Fruit fly (Drosophila melanogaster) whole organism, embryonic: ENCODE data around the gene Cbp20.

Source experiments
- BtbVII ChIP-seq: fragments of 200-800 bp; sonication (Bioruptor generic); optimal IDR thresholded peaks from 3 replicates; lab custom pipeline; 2017; ENCODE audit warnings: missing biosample characterization, mild to moderate bottlenecking, missing genetic modification characterization
- CG10267 ChIP-seq: fragments of 200-800 bp; sonication (Bioruptor generic); optimal IDR thresholded peaks from 2 replicates; lab custom pipeline; 2018; ENCODE audit warnings: missing biosample characterization, mild to moderate bottlenecking, missing genetic modification characterization, moderate library complexity
- CG10543 ChIP-seq: fragments of 200-800 bp; sonication (Bioruptor generic); optimal IDR thresholded peaks from 3 replicates; lab custom pipeline; 2017; ENCODE audit warnings: missing biosample characterization, mild to moderate bottlenecking, missing genetic modification characterization, moderate library complexity
- CG10979 ChIP-seq: fragments of 200-800 bp; sonication (Bioruptor generic); optimal IDR thresholded peaks from 2 replicates; lab custom pipeline; 2018; ENCODE audit warnings: missing biosample characterization, mild to moderate bottlenecking, missing genetic modification characterization, moderate library complexity
- CG13287 ChIP-seq: fragments of 200-800 bp; sonication (Bioruptor generic); IDR thresholded peaks from 2 replicates; pipeline ENCODE4 v1.3.6; 2022; ENCODE audit warnings: missing biosample characterization, missing genetic modification characterization; ENCODE audit not compliant: partially characterized antibody
- CG1529 ChIP-seq: fragments of 200-800 bp; sonication (Bioruptor generic); optimal IDR thresholded peaks from 3 replicates; lab custom pipeline; 2018; ENCODE audit warnings: missing biosample characterization, missing genetic modification characterization
- CG17829 ChIP-seq: fragments of 200-800 bp; optimal IDR thresholded peaks from 2 replicates; lab custom pipeline; 2019; ENCODE audit warnings: missing biosample characterization, mild to moderate bottlenecking, missing genetic modification characterization, moderate library complexity
- CG2116 ChIP-seq: fragments of 200-800 bp; sonication (Bioruptor generic); optimal IDR thresholded peaks from 3 replicates; lab custom pipeline; 2018; ENCODE audit warnings: missing biosample characterization, mild to moderate bottlenecking, missing genetic modification characterization
- CG30403 ChIP-seq: fragments of 200-800 bp; sonication (Bioruptor generic); optimal IDR thresholded peaks from 3 replicates; lab custom pipeline; 2016; ENCODE audit warnings: missing biosample characterization, missing genetic modification characterization
- CG3281 ChIP-seq: fragments of 200-800 bp; sonication (Bioruptor generic); optimal IDR thresholded peaks from 3 replicates; lab custom pipeline; 2017; ENCODE audit warnings: missing biosample characterization, mild to moderate bottlenecking, missing genetic modification characterization
- CG3407 ChIP-seq: fragments of 200-800 bp; sonication (Bioruptor generic); optimal IDR thresholded peaks from 2 replicates; lab custom pipeline; 2018; ENCODE audit warnings: missing biosample characterization, mild to moderate bottlenecking, missing genetic modification characterization
- CG4617 ChIP-seq: fragments of 200-800 bp; sonication (Bioruptor generic); optimal IDR thresholded peaks from 3 replicates; lab custom pipeline; 2016; ENCODE audit warnings: missing biosample characterization, missing genetic modification characterization, borderline replicate concordance
- CG4730 ChIP-seq: fragments of 200-800 bp; sonication (Bioruptor generic); IDR thresholded peaks from 2 replicates; pipeline ENCODE4 v1.3.6; 2022; ENCODE audit warnings: missing biosample characterization, missing genetic modification characterization
- CG6654 ChIP-seq: fragments of 200-800 bp; sonication (Bioruptor generic); optimal IDR thresholded peaks from 2 replicates; lab custom pipeline; 2017; ENCODE audit warnings: missing biosample characterization, mild to moderate bottlenecking, missing genetic modification characterization
- CG7357 ChIP-seq: fragments of 200-800 bp; sonication (Bioruptor generic); IDR thresholded peaks from 3 replicates; pipeline ENCODE4 v1.3.6; 2022; ENCODE audit warnings: missing biosample characterization, missing genetic modification characterization
- CG7928 ChIP-seq: fragments of 200-800 bp; sonication (Bioruptor generic); optimal IDR thresholded peaks from 2 replicates; lab custom pipeline; 2017; ENCODE audit warnings: missing biosample characterization, mild to moderate bottlenecking, missing genetic modification characterization
- CG8281 ChIP-seq: fragments of 200-800 bp; sonication (Bioruptor generic); optimal IDR thresholded peaks from 2 replicates; lab custom pipeline; 2018; ENCODE audit warnings: missing biosample characterization, mild to moderate bottlenecking, missing genetic modification characterization, moderate library complexity
- CG8290 ChIP-seq, 3 experiments: fragments of 200-800 bp; sonication (Bioruptor generic); optimal IDR thresholded peaks; 2 replicates each; lab custom pipeline; 2016 to 2019; ENCODE audit warnings: missing biosample characterization in 3 of 3, missing genetic modification characterization in 3 of 3, mild to moderate bottlenecking in 2 of 3, moderate library complexity in 1 of 3
- CG8388 ChIP-seq: fragments of 200-800 bp; sonication (Bioruptor generic); optimal IDR thresholded peaks from 2 replicates; lab custom pipeline; 2019; ENCODE audit warnings: missing biosample characterization, mild to moderate bottlenecking, missing genetic modification characterization, moderate library complexity
- Dek ChIP-seq: fragments of 200-800 bp; sonication (Bioruptor generic); optimal IDR thresholded peaks from 3 replicates; lab custom pipeline; 2019; ENCODE audit warnings: missing biosample characterization, mild to moderate bottlenecking, missing genetic modification characterization, moderate library complexity
- Dip3 ChIP-seq: fragments of 200-800 bp; sonication (Bioruptor generic); optimal IDR thresholded peaks from 3 replicates; lab custom pipeline; 2016; ENCODE audit warnings: missing biosample characterization, missing genetic modification characterization
- Hmr ChIP-seq: fragments of 200-800 bp; sonication (Bioruptor generic); optimal IDR thresholded peaks from 3 replicates; lab custom pipeline; 2017; ENCODE audit warnings: mild to moderate bottlenecking, missing biosample characterization, missing genetic modification reagents, missing genetic modification characterization
- Hr51 ChIP-seq, 2 experiments: fragments of 200-800 bp; sonication (Bioruptor generic); optimal IDR thresholded peaks; 2 replicates in 1 of 2; 3 replicates in 1 of 2; lab custom pipeline; 2016 to 2018; ENCODE audit warnings: missing biosample characterization in 2 of 2, missing genetic modification characterization in 2 of 2, mild to moderate bottlenecking in 1 of 2, moderate library complexity in 1 of 2
- Hr78 ChIP-seq, 2 experiments: fragments of 200-800 bp in 1 of 2; fragments of >200 bp in 1 of 2; sonication (Bioruptor generic) in 1 of 2; optimal IDR thresholded peaks; 2 replicates each; lab custom pipeline; 2017 to 2019; ENCODE audit warnings: missing biosample characterization in 2 of 2, missing genetic modification characterization in 2 of 2, mild to moderate bottlenecking in 1 of 2, moderate library complexity in 1 of 2
- Med ChIP-seq: fragments of 200-800 bp; sonication (Bioruptor generic); peaks from one replicate; lab custom pipeline; 2016; ENCODE audit warnings: missing biosample characterization, missing genetic modification characterization, mild to moderate bottlenecking, inconsistent platforms, moderate library complexity
- Meics ChIP-seq: fragments of 200-800 bp; sonication (Bioruptor generic); optimal IDR thresholded peaks from 2 replicates; lab custom pipeline; 2017; ENCODE audit warnings: missing biosample characterization, mild to moderate bottlenecking, missing genetic modification characterization
- Taf1 ChIP-seq: fragments of 200-800 bp; sonication (Bioruptor generic); IDR thresholded peaks from 2 replicates; pipeline ENCODE4 v1.3.6; 2022; ENCODE audit warnings: missing biosample characterization, missing genetic modification characterization
- Tbp ChIP-seq: fragments of >200 bp; optimal IDR thresholded peaks from 2 replicates; lab custom pipeline; 2018; ENCODE audit warnings: missing biosample characterization, missing genetic modification characterization
- Xbp1 ChIP-seq: fragments of 200-800 bp; sonication (Bioruptor generic); optimal IDR thresholded peaks from 3 replicates; lab custom pipeline; 2016; ENCODE audit warnings: missing biosample characterization, mild to moderate bottlenecking, missing genetic modification characterization
- abd-A ChIP-seq: fragments of 200-800 bp; sonication (Bioruptor generic); optimal IDR thresholded peaks from 3 replicates; lab custom pipeline; 2019; ENCODE audit warnings: missing biosample characterization, mild to moderate bottlenecking, missing genetic modification characterization, moderate library complexity
- chn ChIP-seq: fragments of 200-800 bp; sonication (Bioruptor generic); optimal IDR thresholded peaks from 2 replicates; lab custom pipeline; 2016; ENCODE audit warnings: missing biosample characterization, missing genetic modification characterization
- dimm ChIP-seq: fragments of 200-800 bp; sonication (Bioruptor generic); IDR thresholded peaks from 2 replicates; pipeline ENCODE4 v1.3.6; 2022; ENCODE audit warnings: missing biosample characterization, missing genetic modification characterization
- dmrt11E ChIP-seq: fragments of 200-800 bp; sonication (Bioruptor generic); optimal IDR thresholded peaks from 3 replicates; lab custom pipeline; 2018; ENCODE audit warnings: missing biosample characterization, mild to moderate bottlenecking, missing genetic modification characterization, moderate library complexity
- dmrt99B ChIP-seq: fragments of 200-800 bp; sonication (Bioruptor generic); optimal IDR thresholded peaks from 2 replicates; lab custom pipeline; 2018; ENCODE audit warnings: missing biosample characterization, mild to moderate bottlenecking, missing genetic modification characterization, moderate library complexity
- dpn ChIP-seq, 2 experiments: fragments of 200-800 bp; sonication (Bioruptor generic); optimal IDR thresholded peaks; 3 replicates each; lab custom pipeline; 2016; ENCODE audit warnings: missing biosample characterization in 2 of 2, missing genetic modification characterization in 2 of 2
- ewg ChIP-seq: fragments of 200-800 bp; sonication (Bioruptor generic); optimal IDR thresholded peaks from 3 replicates; lab custom pipeline; 2017; ENCODE audit warnings: mild to moderate bottlenecking, missing biosample characterization, missing genetic modification reagents, missing genetic modification characterization
- exex ChIP-seq: fragments of 200-800 bp; sonication (Bioruptor generic); optimal IDR thresholded peaks from 4 replicates; lab custom pipeline; 2018; ENCODE audit warnings: missing biosample characterization, mild to moderate bottlenecking, missing genetic modification characterization, moderate library complexity
- fu2 ChIP-seq: fragments of 200-800 bp; sonication (Bioruptor generic); optimal IDR thresholded peaks from 2 replicates; lab custom pipeline; 2016; ENCODE audit warnings: missing biosample characterization, missing genetic modification characterization
- gfzf ChIP-seq: fragments of 200-800 bp; sonication (Bioruptor generic); optimal IDR thresholded peaks from 2 replicates; lab custom pipeline; 2016; ENCODE audit warnings: missing biosample characterization, mild to moderate bottlenecking, missing genetic modification characterization, moderate library complexity
- kni ChIP-seq: fragments of 200-800 bp; sonication (Bioruptor generic); optimal IDR thresholded peaks from 3 replicates; lab custom pipeline; 2017; ENCODE audit warnings: mild to moderate bottlenecking, missing biosample characterization, missing genetic modification reagents, missing genetic modification characterization
- knrl ChIP-seq: fragments of 200-800 bp; sonication (Bioruptor generic); IDR thresholded peaks from 3 replicates; pipeline ENCODE4 v1.3.6; 2022; ENCODE audit warnings: missing biosample characterization, missing genetic modification characterization; ENCODE audit not compliant: partially characterized antibody
- lab ChIP-seq: fragments of 200-800 bp; sonication (Bioruptor generic); optimal IDR thresholded peaks from 3 replicates; lab custom pipeline; 2017; ENCODE audit warnings: missing biosample characterization, missing genetic modification characterization, mild to moderate bottlenecking, moderate library complexity, missing genetic modification reagents
- lilli ChIP-seq: fragments of 200-800 bp; sonication (Bioruptor generic); optimal IDR thresholded peaks from 3 replicates; lab custom pipeline; 2016; ENCODE audit warnings: missing biosample characterization, missing genetic modification characterization
- nerfin-2 ChIP-seq: fragments of 200-800 bp; sonication (Bioruptor generic); IDR thresholded peaks from 2 replicates; pipeline ENCODE4 v1.3.6; 2022; ENCODE audit warnings: missing biosample characterization, missing genetic modification characterization; ENCODE audit not compliant: partially characterized antibody
- so ChIP-seq: fragments of 200-800 bp; sonication (Bioruptor generic); IDR thresholded peaks from 3 replicates; pipeline ENCODE4 v1.3.6; 2022; ENCODE audit warnings: missing biosample characterization, missing genetic modification characterization
- tx ChIP-seq: fragments of 200-800 bp; sonication (Bioruptor generic); optimal IDR thresholded peaks from 2 replicates; lab custom pipeline; 2016; ENCODE audit warnings: missing biosample characterization, missing genetic modification characterization
- wor ChIP-seq: fragments of 200-800 bp; sonication (Bioruptor generic); IDR thresholded peaks from 2 replicates; pipeline ENCODE4 v1.3.6; 2022; ENCODE audit warnings: missing biosample characterization, missing genetic modification characterization

The Cbp20 gene

DNA sequence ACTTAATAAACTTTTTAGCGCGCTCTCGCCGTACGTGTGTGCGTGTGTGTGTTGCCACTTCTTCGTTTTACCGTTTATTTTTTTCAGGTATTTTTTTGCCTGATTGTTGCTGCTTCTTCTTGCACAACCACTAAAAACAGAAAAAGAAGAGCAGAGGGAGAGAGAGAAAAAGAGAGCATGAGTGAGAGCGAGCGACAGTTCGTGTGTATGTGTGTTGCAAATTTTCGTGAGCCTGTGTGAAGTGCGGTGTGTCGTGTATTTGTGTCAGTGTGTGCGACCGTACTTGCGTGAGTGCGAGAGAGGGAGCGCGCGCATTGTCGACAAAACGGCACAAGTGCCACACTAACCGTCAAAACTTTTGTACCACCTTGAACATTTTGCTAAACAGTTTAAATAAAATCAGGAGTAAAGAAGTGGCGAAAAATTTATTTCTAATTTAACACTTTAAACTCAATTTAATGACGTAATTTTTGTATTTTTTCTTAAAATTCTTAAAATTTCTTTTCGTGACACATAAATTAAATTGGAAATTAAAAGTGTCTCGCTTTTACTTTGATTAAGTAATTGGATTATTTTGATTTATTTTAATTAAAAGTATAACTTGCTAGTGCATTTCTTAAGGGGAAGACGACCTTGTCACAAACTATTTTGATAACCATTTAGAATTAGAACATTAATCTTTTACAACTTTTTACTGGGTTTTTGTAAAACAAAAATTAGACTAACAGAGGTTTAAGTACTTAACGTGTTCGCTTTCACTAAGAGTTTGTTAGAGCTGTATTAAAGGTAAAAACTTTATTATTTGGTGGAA, 32.7 kb downstream of the Cbp20 start (continued):
- peak; percentile 2 for TF ChIP-seq CG7928 (GFP tag; lab: Kevin White, UChicago)
- TF ChIP-seq kni (GFP tag; lab: Kevin White, UChicago): peak; percentile 55
- TF ChIP-seq CG1529: peak; percentile 38
- TF ChIP-seq wor: no peak
- no peak for TF ChIP-seq CG8290 (GFP tag; optimal IDR thresholded peaks at IDR 0.05; lab: Kevin White, UChicago)
- peak in 1 of 2 experiments; percentile 71 for TF ChIP-seq CG8290 (tag; optimal IDR thresholded peaks at IDR 0.05; lab: Kevin White, UChicago)
- TF ChIP-seq so (GFP tag; lab: Robert Waterston, UW): no peak
- TF ChIP-seq lab: peak; percentile 48
- no peak for TF ChIP-seq CG4617 (GFP tag; lab: Kevin White, UChicago)
- TF ChIP-seq lilli (GFP tag; lab: Kevin White, UChicago): peak; percentile 41
- peak; percentile 26 for TF ChIP-seq CG3407 (GFP tag; lab: Kevin White, UChicago)
- TF ChIP-seq gfzf (GFP tag; lab: Kevin White, UChicago): no peak
- 0 out of 3 replicates have a peak, but pooled peaks have one; percentile 14 for TF ChIP-seq CG7357 (GFP tag; lab: Robert Waterston, UW)
- TF ChIP-seq Meics (GFP tag; lab: Kevin White, UChicago): peak; percentile 80
- TF ChIP-seq dpn (GFP tag; optimal IDR thresholded peaks at IDR 0.05; lab: Kevin White, UChicago): peak; percentile 25 to 28
- peak; percentile 29 for TF ChIP-seq fu2
- peak; percentile 62 for TF ChIP-seq Hmr
- peak; percentile 55 for TF ChIP-seq CG10267
- TF ChIP-seq dimm (GFP tag; lab: Robert Waterston, UW): no peak
- TF ChIP-seq CG17829 (tag; lab: Kevin White, UChicago): peak; percentile 50
- TF ChIP-seq BtbVII (GFP tag; lab: Kevin White, UChicago): no peak
- TF ChIP-seq Hr51 (GFP tag; optimal IDR thresholded peaks at IDR 0.05; lab: Kevin White, UChicago): peak in 1 of 2 experiments; percentile 77
- TF ChIP-seq Taf1 (GFP tag; lab: Robert Waterston, UW): no peak
- peak; percentile 5 for TF ChIP-seq CG8281 (tag; lab: Kevin White, UChicago)
- TF ChIP-seq Dek (tag; lab: Kevin White, UChicago): peak; percentile 24
- peak; percentile 42 for TF ChIP-seq tx
- peak; percentile 57 for TF ChIP-seq CG3281 (GFP tag; lab: Kevin White, UChicago)
- peak; percentile 87 for TF ChIP-seq Med
- peak; percentile 49 for TF ChIP-seq Xbp1 (GFP tag; lab: Kevin White, UChicago)
- peak; percentile 71 for TF ChIP-seq abd-A (tag; lab: Kevin White, UChicago)
- peak in 1 of 2 experiments; percentile 10 for TF ChIP-seq Hr78 (GFP tag; optimal IDR thresholded peaks at IDR 0.05; lab: Kevin White, UChicago)
- TF ChIP-seq Tbp (GFP tag; lab: Kevin White, UChicago): no peak
- TF ChIP-seq chn: no peak
- TF ChIP-seq dmrt11E (tag; lab: Kevin White, UChicago): peak; percentile 57
- peak; percentile 49 for TF ChIP-seq CG10979
- TF ChIP-seq CG4730 (GFP tag; lab: Robert Waterston, UW): no peak
- TF ChIP-seq knrl (GFP tag; lab: Robert Waterston, UW): no peak
- peak; percentile 77 for TF ChIP-seq CG30403
- no peak for TF ChIP-seq CG13287 (GFP tag; lab: Robert Waterston, UW)
- peak; percentile 100 for TF ChIP-seq CG8388
- TF ChIP-seq CG6654 (GFP tag; lab: Kevin White, UChicago): peak; percentile 36
- peak; percentile 65 for TF ChIP-seq ewg (GFP tag; lab: Kevin White, UChicago)
- TF ChIP-seq exex (tag; lab: Kevin White, UChicago): peak; percentile 19
- TF ChIP-seq nerfin-2: no peak
- peak; percentile 51 for TF ChIP-seq CG10543 (GFP tag; lab: Kevin White, UChicago)
- TF ChIP-seq CG2116 (GFP tag; lab: Kevin White, UChicago): peak; percentile 28
- TF ChIP-seq dmrt99B (tag; lab: Kevin White, UChicago): peak; percentile 74
- no peak for TF ChIP-seq Dip3 (GFP tag; lab: Kevin White, UChicago)
